Worm (Caenorhabditis elegans) whole organism, mixed stage, embryonic: ENCODE data around the gene srb-12.
A peak's percentile ranks its signal among the peaks of the same experiment; 100 is the strongest.

Experiments used
- ceh-83 ChIP-seq: fragments of 200-800 bp; sonication (Bioruptor generic); optimal IDR thresholded peaks from 2 replicates; lab custom pipeline; 2018; ENCODE audit warnings: mild to moderate bottlenecking, missing genetic modification characterization, missing compliant biosample characterization
- hlh-1 ChIP-seq: fragments of 150-350 bp; optimal IDR thresholded peaks from 2 replicates; lab custom pipeline; 2014; ENCODE audit warnings: missing biosample characterization, missing genetic modification reagents, missing genetic modification characterization
- lsy-2 ChIP-seq: fragments of 150-350 bp; optimal IDR thresholded peaks from 2 replicates; lab custom pipeline; 2014; ENCODE audit warnings: missing biosample characterization, missing genetic modification characterization
- nhr-237 ChIP-seq: fragments of 150-350 bp; optimal IDR thresholded peaks from 2 replicates; lab custom pipeline; 2014; ENCODE audit warnings: missing biosample characterization, missing genetic modification characterization
- pha-4 ChIP-seq: fragments of 150-350 bp; optimal IDR thresholded peaks from 2 replicates; lab custom pipeline; 2018; ENCODE audit warnings: missing biosample characterization, missing genetic modification reagents, missing genetic modification characterization
- snpc-4 ChIP-seq: fragments of 150-350 bp; optimal IDR thresholded peaks from 2 replicates; lab custom pipeline; 2014; ENCODE audit warnings: missing biosample characterization, missing genetic modification characterization
- tbx-8 ChIP-seq: fragments of 200-800 bp; sonication (Bioruptor generic); optimal IDR thresholded peaks from 2 replicates; lab custom pipeline; 2018; ENCODE audit warnings: mild to moderate bottlenecking, missing genetic modification characterization, moderate library complexity, missing compliant biosample characterization
- unc-39 ChIP-seq: fragments of 150-350 bp; optimal IDR thresholded peaks from 2 replicates; lab custom pipeline; 2014; ENCODE audit warnings: missing biosample characterization, missing genetic modification characterization
- unc-62 ChIP-seq: fragments of 150-350 bp; optimal IDR thresholded peaks from 2 replicates; lab custom pipeline; 2014; ENCODE audit warnings: missing biosample characterization, missing genetic modification reagents, missing genetic modification characterization

ce11 chrII:5105020-5105419 is 49.4 kb downstream of the srb-12 start:
- TF ChIP-seq tbx-8 (GFP tag; lab: Kevin White, UChicago), result peak; percentile 96
- TF ChIP-seq pha-4, result peak; percentile 36
- TF ChIP-seq nhr-237 (tag; lab: Kevin White, UChicago), result peak; percentile 53
- peak; percentile 22 for TF ChIP-seq unc-39 (tag; lab: Kevin White, UChicago)
- peak; percentile 98 for TF ChIP-seq ceh-83 (GFP tag; lab: Kevin White, UChicago)
- TF ChIP-seq unc-62 (GFP tag; lab: Kevin White, UChicago), result peak; percentile 83
- TF ChIP-seq snpc-4 (tag; lab: Kevin White, UChicago), result no peak
- TF ChIP-seq hlh-1, result peak; percentile 83
- TF ChIP-seq lsy-2, result peak; percentile 71
